Worm (Caenorhabditis elegans): ENCODE data around the gene rgef-1.

DNA sequence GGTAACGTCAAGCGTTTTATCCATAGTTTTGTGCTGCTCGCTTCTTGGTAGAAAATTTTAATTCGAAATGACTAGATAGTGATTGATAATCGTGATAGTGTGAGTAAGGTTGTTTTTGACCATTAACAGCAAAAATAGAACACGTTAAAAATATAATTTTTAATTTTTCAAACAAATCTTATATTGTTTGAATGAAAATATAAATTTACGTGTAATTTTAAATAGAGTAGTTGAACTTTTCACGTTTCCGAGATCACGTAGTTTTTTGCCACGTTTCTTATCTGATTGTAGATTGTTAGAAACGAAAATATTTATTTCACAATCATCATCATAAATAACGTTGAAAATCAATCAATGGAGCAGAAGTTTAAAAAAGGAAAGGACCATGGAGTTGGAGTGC, 30.0 kb downstream of the rgef-1 start, which contains the start of the genes C50F4.10 and pfk-1.2:
- no peak for TF ChIP-seq snpc-4 (tag; optimal IDR thresholded peaks at IDR 0.05)
- TF ChIP-seq pqm-1 (tag; optimal IDR thresholded peaks at IDR 0.05): no peak
- no peak for TF ChIP-seq lin-39 (tag; optimal IDR thresholded peaks at IDR 0.05)
- no peak for TF ChIP-seq ceh-82 (tag; optimal IDR thresholded peaks at IDR 0.05)
- TF ChIP-seq nhr-237 (tag; optimal IDR thresholded peaks at IDR 0.05): no peak
- no peak for TF ChIP-seq snu-23 (GFP tag; optimal IDR thresholded peaks at IDR 0.05)
- no peak for TF ChIP-seq grh-1 (GFP tag; IDR thresholded peaks at IDR 0.05)
- no peak for TF ChIP-seq dpl-1 (GFP tag; optimal IDR thresholded peaks at IDR 0.05)
- TF ChIP-seq ets-5 (GFP tag; IDR thresholded peaks at IDR 0.05): no peak
- TF ChIP-seq unc-62 (GFP tag; optimal IDR thresholded peaks at IDR 0.05): no peak
- no peak for TF ChIP-seq aha-1 (tag; optimal IDR thresholded peaks at IDR 0.05)
- TF ChIP-seq ama-1 (optimal IDR thresholded peaks at IDR 0.05): no peak
- no peak for TF ChIP-seq mep-1 (tag; optimal IDR thresholded peaks at IDR 0.05)
